ENCODE assay signal across 1 worm cellular context in genomic region chrII:6331222-6331830, ce11.
TF ChIP-seq lines count a peak whose summit lies in the region.

Gene set-4 (minus strand): TSS chrII:6331341.

TF ChIP-seq in whole organism, L4 larva, 104 proteins besides CTCF, POLR2A, EP300 and RAD21 (continued from another document):
- TF ChIP-seq nhr-48 (tag; optimal IDR thresholded peaks at IDR 0.05; lab: Kevin White, UChicago), result peak; percentile 71
- TF ChIP-seq lin-38 (GFP tag; IDR thresholded peaks at IDR 0.05; lab: Robert Waterston, UW), result peak; percentile 90
- peak; percentile 68 for TF ChIP-seq pha-4 (GFP tag; IDR thresholded peaks at IDR 0.05; lab: Robert Waterston, UW)
- TF ChIP-seq pha-4 (tag; optimal IDR thresholded peaks at IDR 0.05; lab: Kevin White, UChicago), result peak; percentile 67
- TF ChIP-seq hif-1 (tag; optimal IDR thresholded peaks at IDR 0.05; lab: Kevin White, UChicago), result peak in 1 of 2 experiments; percentile 82
- TF ChIP-seq lsy-2 (tag; optimal IDR thresholded peaks at IDR 0.05; lab: Kevin White, UChicago), result peak; percentile 79 to 95
- TF ChIP-seq jun-1 (tag; optimal IDR thresholded peaks at IDR 0.05; lab: Kevin White, UChicago), result peak; percentile 77
- TF ChIP-seq aly-2 (tag; optimal IDR thresholded peaks at IDR 0.05; lab: Kevin White, UChicago), result no peak
- no peak for TF ChIP-seq ceh-44 (GFP tag; IDR thresholded peaks at IDR 0.05; lab: Robert Waterston, UW)
- peak; percentile 88 for TF ChIP-seq dpl-1 (GFP tag; optimal IDR thresholded peaks at IDR 0.05; lab: Kevin White, UChicago)
- TF ChIP-seq dmd-6 (GFP tag; IDR thresholded peaks at IDR 0.05; lab: Robert Waterston, UW), result peak; percentile 93
- TF ChIP-seq Y105C5A.15 (GFP tag; IDR thresholded peaks at IDR 0.05; lab: Robert Waterston, UW), result no peak
- peak; percentile 69 for TF ChIP-seq ama-1 (optimal IDR thresholded peaks at IDR 0.05; lab: Kevin White, UChicago)
- peak; percentile 87 for TF ChIP-seq nhr-102 (tag; optimal IDR thresholded peaks at IDR 0.05; lab: Kevin White, UChicago)
- TF ChIP-seq Y75B8A.6 (GFP tag; IDR thresholded peaks at IDR 0.05; lab: Robert Waterston, UW), result no peak
- TF ChIP-seq lin-13 (GFP tag; optimal IDR thresholded peaks at IDR 0.05; lab: Kevin White, UChicago), result peak; percentile 87
- TF ChIP-seq rbr-2 (tag; optimal IDR thresholded peaks at IDR 0.05; lab: Kevin White, UChicago), result peak; percentile 96
- TF ChIP-seq ztf-7 (tag; optimal IDR thresholded peaks at IDR 0.05; lab: Kevin White, UChicago), result peak; percentile 72
- TF ChIP-seq gei-8 (GFP tag; optimal IDR thresholded peaks at IDR 0.05; lab: Kevin White, UChicago), result peak; percentile 35
- TF ChIP-seq ZK337.2 (GFP tag; IDR thresholded peaks at IDR 0.05; lab: Robert Waterston, UW), result no peak
- TF ChIP-seq daf-12 (tag; optimal IDR thresholded peaks at IDR 0.05; lab: Kevin White, UChicago), result no peak
- TF ChIP-seq attf-4 (tag; optimal IDR thresholded peaks at IDR 0.05; lab: Kevin White, UChicago), result no peak
- no peak for TF ChIP-seq saeg-2 (GFP tag; IDR thresholded peaks at IDR 0.05; lab: Robert Waterston, UW)
- peak; percentile 85 for TF ChIP-seq T20F7.1 (GFP tag; optimal IDR thresholded peaks at IDR 0.05; lab: Kevin White, UChicago)
- no peak for TF ChIP-seq dmd-8 (GFP tag; IDR thresholded peaks at IDR 0.05; lab: Robert Waterston, UW)
- TF ChIP-seq ceh-20 (GFP tag; IDR thresholded peaks at IDR 0.05; lab: Robert Waterston, UW), result peak; percentile 88
- peak; percentile 90 for TF ChIP-seq F37D6.2 (tag; optimal IDR thresholded peaks at IDR 0.05; lab: Kevin White, UChicago)
- TF ChIP-seq ctbp-1 (GFP tag; IDR thresholded peaks at IDR 0.05; lab: Robert Waterston, UW), result peak; percentile 88
- TF ChIP-seq unc-62 (GFP tag; optimal IDR thresholded peaks at IDR 0.05 in 1 of 2; lab: Kevin White, UChicago), result peak in 1 of 2 experiments; percentile 75
- TF ChIP-seq unc-62 (tag; optimal IDR thresholded peaks at IDR 0.05; lab: Kevin White, UChicago), result no peak
- TF ChIP-seq nhr-10 (tag; optimal IDR thresholded peaks at IDR 0.05; lab: Kevin White, UChicago), result peak; percentile 23
- TF ChIP-seq nhr-25 (tag; optimal IDR thresholded peaks at IDR 0.05; lab: Kevin White, UChicago; ENCODE audit: borderline replicate concordance, insufficient read depth), result peak; percentile 85
- TF ChIP-seq madf-5 (GFP tag; IDR thresholded peaks at IDR 0.05; lab: Robert Waterston, UW), result no peak
- peak; percentile 41 for TF ChIP-seq F10B5.3 (tag; optimal IDR thresholded peaks at IDR 0.05; lab: Kevin White, UChicago)
- TF ChIP-seq Y48G9A.11 (GFP tag; IDR thresholded peaks at IDR 0.05; lab: Robert Waterston, UW), result no peak
- no peak for TF ChIP-seq ceh-62 (tag; optimal IDR thresholded peaks at IDR 0.05; lab: Kevin White, UChicago)
- no peak for TF ChIP-seq zag-1 (tag; optimal IDR thresholded peaks at IDR 0.05; lab: Kevin White, UChicago)
- no peak for TF ChIP-seq skn-1 (tag; optimal IDR thresholded peaks at IDR 0.05; lab: Kevin White, UChicago)
- peak; percentile 99 for TF ChIP-seq aha-1 (tag; lab: Kevin White, UChicago)
- 0 out of 2 replicates have a peak, but pooled peaks have one; percentile 65 for TF ChIP-seq zfp-3 (GFP tag; conservative IDR thresholded peaks at IDR 0.05; lab: Robert Waterston, UW)
- peak; percentile 94 for TF ChIP-seq dve-1 (tag; optimal IDR thresholded peaks at IDR 0.05; lab: Kevin White, UChicago; ENCODE audit: insufficient read depth)
- no peak for TF ChIP-seq nhr-237 (tag; optimal IDR thresholded peaks at IDR 0.05; lab: Kevin White, UChicago)
- TF ChIP-seq pqm-1 (tag; optimal IDR thresholded peaks at IDR 0.05; lab: Kevin White, UChicago), result peak; percentile 32
- no peak for TF ChIP-seq daf-8 (GFP tag; IDR thresholded peaks at IDR 0.05; lab: Robert Waterston, UW)
- 0 out of 2 replicates have a peak, but pooled peaks have one; percentile 59 for TF ChIP-seq daf-19 (GFP tag; conservative IDR thresholded peaks at IDR 0.05; lab: Robert Waterston, UW)
- TF ChIP-seq nhr-76 (tag; optimal IDR thresholded peaks at IDR 0.05; lab: Kevin White, UChicago), result no peak
- peak; percentile 79 for TF ChIP-seq nhr-6 (tag; optimal IDR thresholded peaks at IDR 0.05; lab: Kevin White, UChicago)
- peak; percentile 95 for TF ChIP-seq fkh-10 (GFP tag; optimal IDR thresholded peaks at IDR 0.05; lab: Kevin White, UChicago)
- peak; percentile 88 for TF ChIP-seq hmg-1.1 (GFP tag; IDR thresholded peaks at IDR 0.05; lab: Robert Waterston, UW)
